Worm (Caenorhabditis elegans): ENCODE results near the gene irld-55.

ce11 chrIV:14032620-14033501 lies 12.9 kb downstream of the irld-55 start:
- TF ChIP-seq klf-2 (GFP tag; conservative IDR thresholded peaks at IDR 0.05) (no peak), ztf-23 (GFP tag; IDR thresholded peaks at IDR 0.05) (peak; percentile 75), tab-1 (GFP tag; IDR thresholded peaks at IDR 0.05) (no peak), ref-1 (GFP tag; conservative IDR thresholded peaks at IDR 0.05) (no peak), flt-1 (GFP tag; IDR thresholded peaks at IDR 0.05) (peak; percentile 64; the same call in 1 of the 2 replicates), T22C8.4 (GFP tag; IDR thresholded peaks at IDR 0.05) (0 out of 2 replicates have a peak, but pooled peaks have one; percentile 32), cog-1 (tag; optimal IDR thresholded peaks at IDR 0.05) (peak; percentile 96)

Data from whole organism, midembryonic.